Fruit fly (Drosophila melanogaster) Kc167 (cell line): ENCODE measurements around the gene CG14442.

Experiments
- Myc ChIP-seq: fragments of >200 bp; optimal IDR thresholded peaks from 2 replicates; lab custom pipeline; 2017; ENCODE audit warnings: missing external identifiers
- insv ChIP-seq: fragments of >200 bp; optimal IDR thresholded peaks from 3 replicates; lab custom pipeline; 2018; ENCODE audit warnings: missing external identifiers

- TF ChIP-seq Myc (lab: Kevin White, UChicago) (no peak), insv (no peak)
Measured at dm6 chrX:6702591-6702990, 7.8 kb upstream of the CG14442 start.
